Fruit fly (Drosophila melanogaster) whole organism, pupa: ENCODE measurements around the gene pck.

ENCODE experiments used
- CG10348 ChIP-seq: fragments of 200-800 bp; sonication (Bioruptor generic); IDR thresholded peaks from 2 replicates; pipeline ENCODE4 v1.3.6; 2022; ENCODE audit warnings: missing biosample characterization, missing genetic modification characterization
- CG12605 ChIP-seq: fragments of 200-800 bp; sonication (Bioruptor generic); IDR thresholded peaks from 2 replicates; pipeline ENCODE4 v1.3.6; 2022; ENCODE audit warnings: missing biosample characterization, missing genetic modification characterization
- CG13204 ChIP-seq: fragments of 200-800 bp; sonication (Bioruptor generic); optimal IDR thresholded peaks from 2 replicates; lab custom pipeline; 2018; ENCODE audit warnings: missing biosample characterization, mild to moderate bottlenecking, missing genetic modification characterization, moderate library complexity
- CG14655 ChIP-seq: fragments of 200-800 bp; sonication (Bioruptor generic); optimal IDR thresholded peaks from 3 replicates; lab custom pipeline; 2017; ENCODE audit warnings: mild to moderate bottlenecking, missing biosample characterization, missing genetic modification reagents, missing genetic modification characterization
- CG15710 ChIP-seq: fragments of 200-800 bp; sonication (Bioruptor generic); optimal IDR thresholded peaks from 2 replicates; lab custom pipeline; 2018; ENCODE audit warnings: missing biosample characterization, mild to moderate bottlenecking, missing genetic modification characterization, moderate library complexity
- CG17806 ChIP-seq: fragments of 200-800 bp; sonication (Bioruptor generic); optimal IDR thresholded peaks from 2 replicates; lab custom pipeline; 2018; ENCODE audit warnings: missing biosample characterization, mild to moderate bottlenecking, missing genetic modification characterization, moderate library complexity
- CG32121 ChIP-seq: fragments of 200-800 bp; sonication (Bioruptor generic); IDR thresholded peaks from 2 replicates; pipeline ENCODE4 v1.3.6; 2022; ENCODE audit warnings: missing biosample characterization, missing genetic modification characterization
- CG34367 ChIP-seq: fragments of 200-800 bp; sonication (Bioruptor generic); optimal IDR thresholded peaks from 2 replicates; lab custom pipeline; 2018; ENCODE audit warnings: missing biosample characterization, mild to moderate bottlenecking, missing genetic modification characterization
- CG4496 ChIP-seq: fragments of 200-800 bp; sonication (Bioruptor generic); IDR thresholded peaks from 3 replicates; pipeline ENCODE4 v1.3.6; 2022; ENCODE audit warnings: missing biosample characterization, missing genetic modification characterization
- CG8159 ChIP-seq: fragments of 200-800 bp; sonication (Bioruptor generic); optimal IDR thresholded peaks from 3 replicates; lab custom pipeline; 2018; ENCODE audit warnings: missing biosample characterization, mild to moderate bottlenecking, missing genetic modification characterization, moderate library complexity
- CG8301 ChIP-seq: fragments of 200-800 bp; sonication (Bioruptor generic); optimal IDR thresholded peaks from 2 replicates; lab custom pipeline; 2018; ENCODE audit warnings: missing biosample characterization, mild to moderate bottlenecking, missing genetic modification characterization
- CG9948 ChIP-seq: fragments of 200-800 bp; sonication (Bioruptor generic); optimal IDR thresholded peaks from 2 replicates; lab custom pipeline; 2018; ENCODE audit warnings: missing biosample characterization, mild to moderate bottlenecking, missing genetic modification characterization, moderate library complexity
- D1 ChIP-seq: fragments of 200-800 bp; sonication (Bioruptor generic); optimal IDR thresholded peaks from 2 replicates; lab custom pipeline; 2018; ENCODE audit warnings: missing biosample characterization, mild to moderate bottlenecking, missing genetic modification characterization, moderate library complexity
- EcR ChIP-seq: fragments of 200-800 bp; sonication (Bioruptor generic); optimal IDR thresholded peaks from 3 replicates; lab custom pipeline; 2019; ENCODE audit warnings: missing biosample characterization, missing genetic modification characterization, mild to moderate bottlenecking, moderate library complexity, missing genetic modification reagents
- Ets98B ChIP-seq: fragments of 200-800 bp; sonication (Bioruptor generic); IDR thresholded peaks from 2 replicates; pipeline ENCODE4 v1.3.6; 2022; ENCODE audit warnings: missing biosample characterization, missing genetic modification characterization
- Pif1A ChIP-seq: fragments of 200-800 bp; sonication (Bioruptor generic); optimal IDR thresholded peaks from 3 replicates; lab custom pipeline; 2016; ENCODE audit warnings: missing biosample characterization, missing genetic modification characterization
- Pif1B ChIP-seq: fragments of 200-800 bp; sonication (Bioruptor generic); optimal IDR thresholded peaks from 3 replicates; lab custom pipeline; 2016; ENCODE audit warnings: missing biosample characterization, missing genetic modification characterization
- Snoo ChIP-seq: fragments of 200-800 bp; sonication (Bioruptor generic); optimal IDR thresholded peaks from 3 replicates; lab custom pipeline; 2017; ENCODE audit warnings: missing biosample characterization, mild to moderate bottlenecking, missing genetic modification characterization, inconsistent platforms
- fd96Ca ChIP-seq: fragments of 200-800 bp; sonication (Bioruptor generic); IDR thresholded peaks from 3 replicates; pipeline ENCODE4 v1.3.6; 2022; ENCODE audit warnings: missing biosample characterization, missing genetic modification characterization
- gl ChIP-seq: fragments of 200-800 bp; sonication (Bioruptor generic); optimal IDR thresholded peaks from 2 replicates; lab custom pipeline; 2018; ENCODE audit warnings: missing biosample characterization, mild to moderate bottlenecking, missing genetic modification characterization
- rn ChIP-seq: fragments of 200-800 bp; sonication (Bioruptor generic); IDR thresholded peaks from 2 replicates; pipeline ENCODE4 v1.3.6; 2022; ENCODE audit warnings: missing biosample characterization, missing genetic modification characterization

The pck gene

DNA sequence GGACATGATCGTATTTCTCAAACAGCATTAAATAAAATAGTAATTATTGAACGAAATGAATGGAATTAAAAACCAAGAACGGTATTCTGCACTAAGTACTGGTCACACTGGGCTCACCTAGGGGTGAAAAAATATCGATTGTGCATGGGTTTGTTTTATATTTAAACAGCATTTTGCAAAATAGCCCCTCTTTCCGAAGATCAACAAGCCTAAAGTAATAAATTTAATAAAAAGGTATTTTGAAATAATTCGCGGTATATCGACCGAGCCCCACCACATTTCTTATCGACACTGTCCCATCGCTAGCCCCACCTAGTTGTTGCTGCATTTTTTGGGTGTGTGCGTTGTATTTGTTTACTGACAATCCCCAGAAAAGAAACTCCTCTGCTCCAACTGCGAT, at the start of gene pck:
Gene pck, plus strand, starts transcription at position 105 of the 400 bp plus-strand sequence.
- TF ChIP-seq CG13204 (GFP tag; lab: Kevin White, UChicago) (no peak), D1 (no peak), CG8301 (tag; lab: Kevin White, UChicago) (no peak), Snoo (tag; lab: Kevin White, UChicago) (peak; percentile 10), CG9948 (peak; percentile 29), CG15710 (tag; lab: Kevin White, UChicago) (peak; percentile 18), Pif1B (GFP tag; lab: Kevin White, UChicago) (no peak), CG17806 (tag; lab: Kevin White, UChicago) (peak; percentile 27), CG10348 (GFP tag; lab: Robert Waterston, UW) (no peak), CG34367 (tag; lab: Kevin White, UChicago) (no peak), gl (tag; lab: Kevin White, UChicago) (no peak), Ets98B (GFP tag; lab: Robert Waterston, UW) (peak; percentile 52; the same call in 1 of the 2 replicates), rn (GFP tag; lab: Robert Waterston, UW) (no peak), EcR (GFP tag; lab: Kevin White, UChicago) (no peak), Pif1A (GFP tag; lab: Kevin White, UChicago) (no peak), fd96Ca (GFP tag; lab: Robert Waterston, UW) (peak; percentile 78), CG4496 (GFP tag; lab: Robert Waterston, UW) (peak; percentile 70), CG12605 (GFP tag; lab: Robert Waterston, UW) (no peak), CG8159 (tag; lab: Kevin White, UChicago) (peak; percentile 1), CG32121 (peak; percentile 47; the same call in 1 of the 2 replicates), CG14655 (no peak)

DNA sequence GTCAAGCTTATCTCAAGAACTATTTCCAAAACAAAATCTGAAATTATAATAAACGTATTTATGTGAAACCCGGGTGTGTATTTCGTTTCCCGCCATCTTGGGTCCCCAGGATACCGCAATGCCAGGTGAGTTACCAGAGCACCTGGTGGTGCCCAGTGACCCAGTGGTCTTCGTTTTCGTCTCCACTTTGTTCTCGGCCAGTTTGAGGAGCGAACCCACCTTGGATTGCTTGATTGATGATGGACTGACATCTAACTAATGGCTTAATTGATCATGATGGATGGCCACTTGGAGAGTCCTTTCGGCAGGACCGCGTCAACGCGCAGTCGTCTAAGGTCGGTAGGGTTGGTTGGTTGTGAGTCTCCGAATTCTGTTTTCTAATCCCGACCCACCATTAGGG, 18.3 kb upstream of the pck start, which contains the start of gene Gr2a:
Gene Gr2a, plus strand, starts transcription at position 301 of the 400 bp plus-strand sequence.
- TF ChIP-seq Pif1B (GFP tag; lab: Kevin White, UChicago): no peak

dm6 chrX:1454837-1455236, 15.6 kb upstream of the pck start:
- TF ChIP-seq CG8159 (tag; lab: Kevin White, UChicago) (no peak), CG12605 (GFP tag; lab: Robert Waterston, UW) (no peak), Snoo (tag; lab: Kevin White, UChicago) (no peak), Ets98B (GFP tag; lab: Robert Waterston, UW) (no peak), gl (tag; lab: Kevin White, UChicago) (no peak), rn (GFP tag; lab: Robert Waterston, UW) (no peak), CG10348 (GFP tag; lab: Robert Waterston, UW) (no peak), D1 (no peak), EcR (GFP tag; lab: Kevin White, UChicago) (no peak)

DNA sequence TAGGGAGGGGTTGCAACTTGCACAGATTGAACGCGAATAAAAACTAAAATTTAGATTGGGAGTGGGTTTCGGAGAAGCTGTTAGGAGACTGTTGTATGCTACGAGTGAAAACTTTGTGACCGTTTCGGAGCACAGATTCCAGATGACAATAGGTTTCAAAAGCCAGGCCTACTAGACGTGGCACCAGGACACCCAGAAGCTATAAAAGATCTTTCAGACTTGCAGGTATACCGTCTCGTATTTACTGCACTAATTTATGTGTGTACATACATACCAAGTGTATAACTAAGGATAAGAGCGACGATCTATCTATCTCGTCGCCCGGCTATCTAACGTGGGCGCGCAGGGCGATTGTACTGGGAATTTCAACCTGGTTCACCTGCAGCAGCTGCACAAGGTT, 13.5 kb upstream of the pck start, which contains the start of gene CG14785:
Gene CG14785, minus strand, starts transcription at position 101 of the 400 bp plus-strand sequence.
- TF ChIP-seq CG4496 (GFP tag; lab: Robert Waterston, UW): no peak
- TF ChIP-seq fd96Ca (GFP tag; lab: Robert Waterston, UW): no peak
- TF ChIP-seq Snoo (tag; lab: Kevin White, UChicago): no peak
- no peak for TF ChIP-seq CG14655
- TF ChIP-seq rn (GFP tag; lab: Robert Waterston, UW): no peak
- no peak for TF ChIP-seq Pif1B (GFP tag; lab: Kevin White, UChicago)
- no peak for TF ChIP-seq D1
- TF ChIP-seq CG8301 (tag; lab: Kevin White, UChicago): no peak
- TF ChIP-seq CG8159 (tag; lab: Kevin White, UChicago): no peak
- TF ChIP-seq Ets98B (GFP tag; lab: Robert Waterston, UW): no peak
- no peak for TF ChIP-seq CG10348 (GFP tag; lab: Robert Waterston, UW)

DNA sequence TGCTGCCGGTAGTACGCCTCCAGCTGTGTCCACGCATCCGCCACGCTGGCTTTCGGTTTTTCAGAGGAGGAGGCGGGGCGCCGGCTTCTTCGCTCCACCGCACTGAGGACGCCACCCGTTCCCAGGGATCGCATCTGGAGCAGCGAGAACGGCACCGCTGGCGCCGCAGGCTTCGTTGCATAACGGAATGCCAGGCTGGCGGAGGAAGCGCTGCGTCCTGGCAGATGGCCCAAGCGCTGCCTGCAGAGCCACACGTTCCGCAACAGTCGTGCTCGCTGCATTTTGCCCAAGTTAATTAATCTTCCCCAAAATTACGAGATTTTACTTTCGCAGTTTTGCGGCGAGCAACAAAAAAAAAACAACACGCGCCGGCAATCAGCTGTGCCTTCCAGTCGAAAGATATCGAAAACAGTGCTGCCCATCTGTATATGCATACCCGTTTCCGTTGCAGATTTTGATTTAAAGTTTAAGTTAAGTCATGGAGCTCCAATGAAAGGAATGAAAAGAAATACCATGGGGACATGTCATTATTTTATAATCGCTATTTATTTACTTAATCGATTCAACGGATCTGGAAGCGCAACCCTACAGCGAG, 10.1 kb upstream of the pck start, which contains the start of gene Lrpprc2:
Gene Lrpprc2, minus strand, starts transcription at position 340 of the 595 bp plus-strand sequence.
- TF ChIP-seq fd96Ca (GFP tag; lab: Robert Waterston, UW): no peak
- no peak for TF ChIP-seq D1
- no peak for TF ChIP-seq CG9948
- TF ChIP-seq CG8301 (tag; lab: Kevin White, UChicago): no peak
- no peak for TF ChIP-seq Pif1A (GFP tag; lab: Kevin White, UChicago)
- no peak for TF ChIP-seq CG17806 (tag; lab: Kevin White, UChicago)
- TF ChIP-seq Snoo (tag; lab: Kevin White, UChicago): no peak
- TF ChIP-seq rn (GFP tag; lab: Robert Waterston, UW): no peak
- no peak for TF ChIP-seq CG8159 (tag; lab: Kevin White, UChicago)
- no peak for TF ChIP-seq CG13204 (GFP tag; lab: Kevin White, UChicago)

dm6 chrX:1461544-1461943, 8.9 kb upstream of the pck start, which contains the start of gene CG14787:
CG14787 (minus strand) TSS chrX:1461676.
- no peak for TF ChIP-seq CG8159 (tag; lab: Kevin White, UChicago)
- TF ChIP-seq Ets98B (GFP tag; lab: Robert Waterston, UW): no peak
- no peak for TF ChIP-seq Pif1B (GFP tag; lab: Kevin White, UChicago)
- TF ChIP-seq Pif1A (GFP tag; lab: Kevin White, UChicago): no peak
- no peak for TF ChIP-seq CG10348 (GFP tag; lab: Robert Waterston, UW)
- no peak for TF ChIP-seq CG34367 (tag; lab: Kevin White, UChicago)
- no peak for TF ChIP-seq CG17806 (tag; lab: Kevin White, UChicago)
- no peak for TF ChIP-seq D1
- TF ChIP-seq CG4496 (GFP tag; lab: Robert Waterston, UW): peak; percentile 52; the same call in 1 of the 3 replicates
- peak; percentile 31 for TF ChIP-seq gl (tag; lab: Kevin White, UChicago)
- TF ChIP-seq, all 21 proteins: peak for 2
